Fruit fly (Drosophila melanogaster): ENCODE results near the gene CG10431.

DNA sequence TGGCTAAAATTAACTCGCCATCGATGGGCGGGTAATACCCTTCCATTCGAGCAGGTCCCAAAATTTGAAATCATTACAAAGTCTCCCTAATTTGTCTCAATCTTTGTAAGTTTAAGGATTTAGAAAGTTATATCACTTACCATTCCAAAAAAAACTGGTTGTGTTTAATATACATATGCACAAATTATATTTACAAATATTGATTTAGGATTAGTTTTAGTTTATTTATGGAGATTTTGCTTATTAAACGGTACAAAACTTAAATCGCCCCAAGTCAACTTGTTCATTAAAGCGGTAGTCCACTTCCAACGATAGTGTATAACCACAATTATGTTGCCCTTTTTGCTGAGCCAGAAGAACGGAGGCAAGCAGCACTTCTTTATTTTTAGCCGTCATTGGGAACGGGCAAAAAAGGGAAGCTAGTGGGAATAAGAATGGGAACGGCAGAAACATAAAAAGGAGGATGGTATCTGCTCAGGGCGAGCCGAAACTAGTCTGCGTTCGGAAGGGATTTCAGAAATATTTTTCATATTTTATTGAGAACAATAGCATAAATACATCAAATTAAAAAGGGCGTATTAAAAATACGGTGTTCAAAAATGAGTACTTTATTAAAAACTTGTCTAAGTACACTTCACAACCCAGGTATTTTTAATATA is 26.3 kb upstream of the CG10431 start:
- TF ChIP-seq kay (GFP tag; ENCODE audit: borderline replicate concordance): no peak
- TF ChIP-seq CG12768 (GFP tag; optimal IDR thresholded peaks at IDR 0.05): no peak

Measured in whole organism, adult.